Worm (Caenorhabditis elegans) whole organism, L2 larva: Measurements from ENCODE around the gene srz-62.
"Not testable (repeated sequence)": the region's sequence is repeated elsewhere in the genome, so short reads cannot be mapped to it uniquely, and the experiment has no call there.

ENCODE experiments used
- C34F6.9 ChIP-seq: fragments of 150-350 bp; optimal IDR thresholded peaks from 2 replicates; lab custom pipeline; 2014; ENCODE audit warnings: missing biosample characterization, missing genetic modification characterization
- F13H6.1 ChIP-seq: sonication (generic microtip); optimal IDR thresholded peaks from 2 replicates; lab custom pipeline; 2016; ENCODE audit warnings: missing genetic modification characterization, missing compliant biosample characterization
- Y55F3AM.14 ChIP-seq: fragments of 200-800 bp; sonication (Bioruptor generic); optimal IDR thresholded peaks from 2 replicates; lab custom pipeline; 2018; ENCODE audit warnings: mild to moderate bottlenecking, missing genetic modification characterization, missing compliant biosample characterization
- ama-1 ChIP-seq: fragments of 150-350 bp; optimal IDR thresholded peaks from 2 replicates; lab custom pipeline; 2018; ENCODE audit warnings: inconsistent platforms
- blmp-1 ChIP-seq: sonication (generic microtip); optimal IDR thresholded peaks from 2 replicates; lab custom pipeline; 2017; ENCODE audit warnings: missing genetic modification characterization, mild to moderate bottlenecking, missing compliant biosample characterization, antibody characterized with exemption, moderate library complexity; ENCODE audit not compliant: insufficient read depth
- ceh-16 ChIP-seq: fragments of 150-350 bp; optimal IDR thresholded peaks from 2 replicates; lab custom pipeline; 2014; ENCODE audit warnings: missing biosample characterization, missing genetic modification characterization
- ceh-82 ChIP-seq: fragments of 150-350 bp; optimal IDR thresholded peaks from 2 replicates; lab custom pipeline; 2014; ENCODE audit warnings: missing biosample characterization, missing genetic modification characterization
- crh-2 ChIP-seq: sonication (generic microtip); optimal IDR thresholded peaks from 2 replicates; lab custom pipeline; 2017; ENCODE audit warnings: missing biosample characterization, missing genetic modification characterization
- dmd-4 ChIP-seq: sonication (generic microtip); optimal IDR thresholded peaks from 2 replicates; lab custom pipeline; 2017; ENCODE audit warnings: missing biosample characterization, missing genetic modification characterization
- egl-27 ChIP-seq: sonication (generic microtip); optimal IDR thresholded peaks from 3 replicates; lab custom pipeline; 2017; ENCODE audit warnings: missing biosample characterization, missing genetic modification reagents, missing genetic modification characterization
- elt-3 ChIP-seq: sonication (generic microtip); optimal IDR thresholded peaks from 2 replicates; lab custom pipeline; 2017; ENCODE audit warnings: missing biosample characterization, missing genetic modification characterization
- lin-11 ChIP-seq: fragments of 150-350 bp; sonication (generic microtip); optimal IDR thresholded peaks from 2 replicates; lab custom pipeline; 2014; ENCODE audit warnings: missing biosample characterization, missing genetic modification characterization, inconsistent platforms, mixed read lengths
- lin-13 ChIP-seq: fragments of 150-350 bp; optimal IDR thresholded peaks from 2 replicates; lab custom pipeline; 2014; ENCODE audit warnings: missing biosample characterization, missing genetic modification reagents, missing genetic modification characterization
- lin-39 ChIP-seq: fragments of 150-350 bp; optimal IDR thresholded peaks from 2 replicates; lab custom pipeline; 2014; ENCODE audit warnings: missing biosample characterization, missing genetic modification reagents, missing genetic modification characterization
- mab-5 ChIP-seq: fragments of 150-350 bp; optimal IDR thresholded peaks from 2 replicates; lab custom pipeline; 2014; ENCODE audit warnings: missing biosample characterization, missing genetic modification characterization
- mbf-1 ChIP-seq: sonication (generic microtip); optimal IDR thresholded peaks from 2 replicates; lab custom pipeline; 2017; ENCODE audit warnings: missing biosample characterization, missing genetic modification characterization
- nhr-10 ChIP-seq: sonication (generic microtip); optimal IDR thresholded peaks from 2 replicates; lab custom pipeline; 2017; ENCODE audit warnings: missing biosample characterization, missing genetic modification characterization
- nhr-12 ChIP-seq: fragments of 150-350 bp; optimal IDR thresholded peaks from 2 replicates; lab custom pipeline; 2014; ENCODE audit warnings: missing biosample characterization, missing genetic modification characterization
- nhr-21 ChIP-seq: fragments of 150-350 bp; optimal IDR thresholded peaks from 2 replicates; lab custom pipeline; 2014; ENCODE audit warnings: missing biosample characterization, missing genetic modification characterization
- nhr-23 ChIP-seq: fragments of 150-350 bp; optimal IDR thresholded peaks from 2 replicates; lab custom pipeline; 2014; ENCODE audit warnings: missing biosample characterization, missing genetic modification reagents, missing genetic modification characterization
- nhr-237 ChIP-seq: fragments of 150-350 bp; optimal IDR thresholded peaks from 2 replicates; lab custom pipeline; 2014; ENCODE audit warnings: missing biosample characterization, missing genetic modification characterization
- nhr-25 ChIP-seq: fragments of 150-350 bp; sonication (generic microtip); optimal IDR thresholded peaks from 3 replicates; lab custom pipeline; 2014; ENCODE audit warnings: missing biosample characterization, missing genetic modification characterization
- nhr-6 ChIP-seq: fragments of 150-350 bp; optimal IDR thresholded peaks from 2 replicates; lab custom pipeline; 2014; ENCODE audit warnings: missing biosample characterization, missing genetic modification characterization
- nhr-77 ChIP-seq: fragments of 150-350 bp; optimal IDR thresholded peaks from 2 replicates; lab custom pipeline; 2014; ENCODE audit warnings: missing biosample characterization, missing genetic modification characterization
- peb-1 ChIP-seq: fragments of 150-350 bp; optimal IDR thresholded peaks from 2 replicates; lab custom pipeline; 2014; ENCODE audit warnings: missing biosample characterization, missing genetic modification characterization
- sem-4 ChIP-seq: fragments of 150-350 bp; optimal IDR thresholded peaks from 2 replicates; lab custom pipeline; 2014; ENCODE audit warnings: missing biosample characterization, missing genetic modification reagents, missing genetic modification characterization
- skn-1 ChIP-seq: sonication (generic microtip); optimal IDR thresholded peaks from 2 replicates; lab custom pipeline; 2017; ENCODE audit warnings: missing biosample characterization, missing genetic modification characterization
- sma-3 ChIP-seq: sonication (generic microtip); optimal IDR thresholded peaks from 2 replicates; lab custom pipeline; 2016; ENCODE audit warnings: missing genetic modification reagents, missing genetic modification characterization, missing compliant biosample characterization
- snpc-4 ChIP-seq: fragments of 150-350 bp; optimal IDR thresholded peaks from 2 replicates; lab custom pipeline; 2014; ENCODE audit warnings: missing biosample characterization, missing genetic modification characterization
- unc-39 ChIP-seq: fragments of 150-350 bp; optimal IDR thresholded peaks from 2 replicates; lab custom pipeline; 2014; ENCODE audit warnings: missing biosample characterization, missing genetic modification characterization
- unc-55 ChIP-seq: fragments of 150-350 bp; sonication (generic microtip); optimal IDR thresholded peaks from 3 replicates; lab custom pipeline; 2014; ENCODE audit warnings: missing biosample characterization, missing genetic modification reagents, missing genetic modification characterization
- unc-62 ChIP-seq: fragments of 150-350 bp; optimal IDR thresholded peaks from 2 replicates; lab custom pipeline; 2014; ENCODE audit warnings: missing biosample characterization, missing genetic modification reagents, missing genetic modification characterization
- zag-1 ChIP-seq: fragments of 150-350 bp; optimal IDR thresholded peaks from 2 replicates; lab custom pipeline; 2014; ENCODE audit warnings: missing biosample characterization, missing genetic modification characterization
- ztf-11 ChIP-seq: sonication (generic microtip); optimal IDR thresholded peaks from 2 replicates; lab custom pipeline; 2017; ENCODE audit warnings: missing biosample characterization, missing genetic modification characterization

srz-62 gene

DNA sequence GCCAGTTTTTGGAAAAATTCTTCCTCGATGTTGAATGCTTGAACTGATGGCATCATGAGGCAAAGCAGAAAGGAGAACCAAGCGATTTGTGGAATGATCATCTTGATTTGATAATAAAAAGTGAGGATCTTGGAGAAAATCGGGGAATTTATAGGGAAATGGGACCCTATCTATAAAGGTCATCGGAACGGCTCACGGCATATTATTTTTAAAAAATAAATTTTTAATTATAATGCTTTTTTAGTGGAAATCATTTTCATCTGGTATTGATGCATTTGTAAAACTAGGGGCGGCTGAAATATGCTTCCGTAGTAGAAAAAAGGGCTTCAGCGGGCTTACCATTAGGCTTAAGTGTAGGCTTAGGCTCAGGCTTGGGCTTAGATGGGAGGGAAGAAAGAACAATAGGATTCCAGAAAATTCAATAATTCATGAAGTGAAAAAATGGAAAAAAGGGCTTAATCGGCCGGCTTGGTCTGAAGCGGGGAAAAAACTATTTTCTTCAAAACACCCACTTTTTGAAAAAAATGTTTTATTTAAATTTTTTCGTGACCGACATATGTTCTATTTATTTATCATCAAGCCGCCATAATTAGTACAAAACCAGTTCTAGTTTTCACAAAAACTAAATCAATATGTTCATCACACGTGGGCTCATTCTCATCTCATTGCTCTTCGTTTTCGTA lies 7.3 kb downstream of the srz-62 start, which contains the start of the genes F56D6.22 and F56D6.12:
Gene F56D6.22 (minus strand): TSS at position 101 of the 683 bp plus-strand sequence.
Gene F56D6.12 (plus strand): TSS at position 633 of the 683 bp plus-strand sequence.
- TF ChIP-seq Y55F3AM.14 (GFP tag; lab: Kevin White, UChicago) = no peak
- no peak for TF ChIP-seq lin-11 (tag; lab: Kevin White, UChicago)
- TF ChIP-seq unc-55 = no peak
- TF ChIP-seq ceh-82 (tag; lab: Kevin White, UChicago) = no peak
- TF ChIP-seq nhr-237 (tag; lab: Kevin White, UChicago) = no peak
- TF ChIP-seq ceh-16 (tag; lab: Kevin White, UChicago) = no peak
- TF ChIP-seq ama-1 (lab: Kevin White, UChicago) = no peak
- no peak for TF ChIP-seq C34F6.9 (tag; lab: Kevin White, UChicago)
- TF ChIP-seq nhr-21 = no peak
- TF ChIP-seq snpc-4 = no peak
- no peak for TF ChIP-seq egl-27 (tag; lab: Kevin White, UChicago)

DNA sequence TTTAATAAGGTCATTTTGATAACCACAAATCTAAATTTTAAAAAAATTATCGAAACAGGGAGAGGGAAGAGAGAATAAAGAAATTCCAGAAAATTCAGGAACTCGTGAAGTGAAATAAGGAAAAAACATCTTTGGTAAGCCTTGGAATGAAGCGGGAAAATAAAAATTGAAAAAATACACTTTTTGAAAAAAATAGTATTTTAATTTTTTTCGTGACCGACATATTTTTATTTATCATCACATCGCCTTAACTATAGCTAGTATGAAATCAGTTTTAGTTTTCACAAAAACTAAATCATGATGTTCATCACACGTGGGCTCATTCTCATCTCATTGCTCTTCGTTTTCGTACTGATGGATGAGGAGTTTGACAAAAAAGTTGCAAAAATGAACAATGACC lies 8.8 kb downstream of the srz-62 start, which contains the start of gene F56D6.13:
Gene F56D6.13 (plus strand): TSS at position 301 of the 400 bp plus-strand sequence.
- no peak for TF ChIP-seq peb-1 (tag; lab: Kevin White, UChicago)
- TF ChIP-seq lin-39 (tag; lab: Kevin White, UChicago) = no peak
- TF ChIP-seq nhr-10 (tag; lab: Kevin White, UChicago) = no peak
- no peak for TF ChIP-seq nhr-25 (tag; lab: Kevin White, UChicago)
- no peak for TF ChIP-seq mbf-1
- no peak for TF ChIP-seq F13H6.1 (tag; lab: Kevin White, UChicago)
- no peak for TF ChIP-seq dmd-4 (tag; lab: Kevin White, UChicago)
- TF ChIP-seq zag-1 (tag; lab: Kevin White, UChicago) = no peak
- TF ChIP-seq blmp-1 (tag; lab: Kevin White, UChicago) = no peak
- TF ChIP-seq nhr-77 (tag; lab: Kevin White, UChicago) = no peak
- TF ChIP-seq egl-27 (tag; lab: Kevin White, UChicago) = no peak
- TF ChIP-seq crh-2 = no peak
- no peak for TF ChIP-seq mab-5 (tag; lab: Kevin White, UChicago)
- TF ChIP-seq ama-1 (lab: Kevin White, UChicago) = no peak
- no peak for TF ChIP-seq nhr-23 (tag; lab: Kevin White, UChicago)
- TF ChIP-seq unc-39 (tag; lab: Kevin White, UChicago) = no peak
- TF ChIP-seq, all 48 proteins: peak for 0

DNA sequence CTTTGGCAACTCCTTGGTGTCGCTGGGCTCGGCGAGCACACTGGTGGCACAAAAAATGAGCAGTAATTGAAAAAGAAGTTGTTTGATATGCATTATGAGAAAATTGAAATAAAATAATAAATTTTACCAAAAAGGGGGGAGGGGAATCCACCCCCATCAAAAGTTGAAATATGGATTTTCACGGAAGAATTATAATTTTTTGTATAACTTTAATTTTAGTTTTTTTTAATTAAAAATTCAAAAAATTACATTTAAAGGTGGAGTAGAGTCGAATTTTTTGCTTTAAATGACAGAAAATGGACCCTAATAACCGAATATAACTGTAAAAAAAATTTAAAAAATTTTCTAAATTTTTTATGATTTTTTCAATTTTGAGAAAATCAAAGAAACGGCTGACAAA lies 11.5 kb downstream of the srz-62 start, which contains the start of gene F56D6.18:
Gene F56D6.18 (minus strand): TSS at position 101 of the 400 bp plus-strand sequence.
- not testable (repeated sequence) for TF ChIP-seq nhr-21; nhr-12 (tag; lab: Kevin White, UChicago); C34F6.9 (tag; lab: Kevin White, UChicago)
- TF ChIP-seq, all 48 proteins: peak for 0; not testable (repeated sequence) for 48

DNA sequence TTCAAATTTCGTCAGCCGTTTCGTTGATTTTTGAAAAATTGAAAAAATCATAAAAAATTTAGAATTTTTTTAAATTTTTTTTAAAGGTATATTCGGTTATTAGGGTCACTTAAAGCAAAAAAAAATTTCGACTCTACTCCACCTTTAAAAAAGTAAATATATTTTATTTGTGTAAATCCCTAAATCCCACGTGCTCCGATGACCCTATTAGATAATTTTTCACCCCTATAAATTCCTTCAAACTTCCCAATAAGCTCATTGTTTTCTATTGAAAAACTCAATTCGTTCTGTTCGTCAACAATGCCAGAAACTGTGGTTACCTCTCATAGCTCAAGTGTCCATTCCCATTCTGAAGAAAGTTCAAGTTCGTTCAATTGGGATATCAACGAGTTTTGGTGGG lies 12.3 kb downstream of the srz-62 start, which contains the start of gene F56D6.20:
Gene F56D6.20 (plus strand): TSS at position 301 of the 400 bp plus-strand sequence.
- TF ChIP-seq C34F6.9 (tag; lab: Kevin White, UChicago) = no peak
- no peak for TF ChIP-seq ztf-11
- TF ChIP-seq nhr-6 = no peak
- no peak for TF ChIP-seq peb-1 (tag; lab: Kevin White, UChicago)
- TF ChIP-seq unc-39 (tag; lab: Kevin White, UChicago) = no peak
- TF ChIP-seq lin-39 (tag; lab: Kevin White, UChicago) = no peak
- TF ChIP-seq, all 48 proteins: peak for 0

DNA sequence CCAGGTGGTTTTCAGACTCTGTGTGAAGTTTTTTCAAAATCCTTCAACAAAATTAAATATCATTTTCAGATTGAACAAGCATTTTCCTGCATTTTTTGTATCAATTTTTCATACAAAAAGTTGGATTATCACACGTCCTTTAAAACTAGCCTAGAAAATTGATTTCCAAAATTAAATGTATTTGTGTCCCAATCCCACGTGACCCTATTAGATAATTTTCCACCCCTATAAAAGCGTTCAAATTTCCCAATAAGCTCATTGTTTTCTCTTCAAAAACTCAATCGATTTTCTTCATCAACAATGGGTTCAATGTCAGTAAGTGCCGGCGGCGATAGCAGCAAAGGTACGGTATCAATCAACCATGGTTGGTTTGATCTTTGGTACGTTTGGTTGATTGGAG lies 14.2 kb downstream of the srz-62 start, which contains the start of gene F56D6.19:
Gene F56D6.19 (plus strand): TSS at position 301 of the 400 bp plus-strand sequence.
- TF ChIP-seq lin-13 (no peak), Y55F3AM.14 (GFP tag; lab: Kevin White, UChicago) (no peak), nhr-25 (tag; lab: Kevin White, UChicago) (no peak), ama-1 (lab: Kevin White, UChicago) (no peak), unc-62 (GFP tag; lab: Kevin White, UChicago) (no peak), lin-11 (tag; lab: Kevin White, UChicago) (no peak), elt-3 (tag; lab: Kevin White, UChicago) (no peak), nhr-10 (tag; lab: Kevin White, UChicago) (no peak), skn-1 (tag; lab: Kevin White, UChicago) (no peak), zag-1 (tag; lab: Kevin White, UChicago) (no peak), blmp-1 (tag; lab: Kevin White, UChicago) (no peak), C34F6.9 (tag; lab: Kevin White, UChicago) (no peak), ceh-82 (tag; lab: Kevin White, UChicago) (no peak), sma-3 (GFP tag; lab: Kevin White, UChicago) (no peak), sem-4 (tag; lab: Kevin White, UChicago) (no peak)
